Fruit fly (Drosophila melanogaster) S2 (cell line): ENCODE results near the gene dnd.

Experiments used
- CG8478 ChIP-seq: fragments of >200 bp; optimal IDR thresholded peaks from 2 replicates; lab custom pipeline; 2018
- CTCF ChIP-seq, 2 experiments: fragments of >200 bp; optimal IDR thresholded peaks; 2 replicates each; lab custom pipeline; 2018

DNA sequence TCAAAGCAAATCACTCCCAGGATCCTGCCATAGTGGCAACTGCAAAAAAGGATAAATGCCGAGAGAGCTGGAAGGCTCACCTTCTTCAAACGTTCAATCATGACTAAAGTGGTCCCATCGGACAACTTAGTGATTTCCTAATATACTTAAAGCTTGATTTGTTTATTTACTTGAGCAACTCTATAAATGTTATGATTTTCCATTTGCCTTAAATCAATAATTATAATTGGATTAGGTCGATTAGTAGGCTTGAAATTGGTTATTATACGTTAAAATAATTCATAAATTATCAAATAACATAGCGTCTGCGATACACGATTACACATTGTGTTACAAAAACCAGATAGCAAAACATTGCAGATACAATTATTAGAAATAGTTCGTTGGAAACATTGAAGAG lies 42.0 kb downstream of the dnd start, which contains the start of gene Gr93c:
- TF ChIP-seq CTCF (optimal IDR thresholded peaks at IDR 0.05; lab: Kevin White, UChicago) (no peak), CG8478 (no peak)
